Fruit fly (Drosophila melanogaster): Measurements from ENCODE around the gene GluProRS.

DNA sequence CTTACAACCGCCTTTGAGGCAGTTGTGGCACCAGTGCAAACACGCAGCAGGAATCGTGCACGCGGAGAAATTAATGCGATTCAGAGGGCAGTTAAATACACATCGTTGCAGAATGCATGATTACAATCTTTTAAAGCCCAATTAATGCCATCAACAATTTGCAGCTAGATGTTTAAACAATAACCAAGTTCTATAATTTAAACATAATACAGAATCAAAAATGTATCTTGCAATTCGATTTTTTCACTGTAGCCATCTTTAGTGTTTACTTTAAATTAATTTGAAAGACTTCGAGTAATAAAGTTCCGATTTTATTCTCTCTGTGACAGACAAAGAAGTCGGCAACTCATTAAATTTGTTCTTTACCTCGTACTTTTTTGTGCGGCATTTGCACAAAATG is 42.2 kb downstream of the GluProRS start:
- TF ChIP-seq Dll (optimal IDR thresholded peaks at IDR 0.05), result peak; percentile 2
- TF ChIP-seq usp (GFP tag; optimal IDR thresholded peaks at IDR 0.05), result no peak
- TF ChIP-seq CG8478 (optimal IDR thresholded peaks at IDR 0.05), result no peak
- no peak for TF ChIP-seq pan (optimal IDR thresholded peaks at IDR 0.05)
- TF ChIP-seq psq (optimal IDR thresholded peaks at IDR 0.05), result no peak

Measured in whole organism.